Worm (Caenorhabditis elegans): Measurements from ENCODE around the gene ttr-16.

Gene ttr-16

DNA sequence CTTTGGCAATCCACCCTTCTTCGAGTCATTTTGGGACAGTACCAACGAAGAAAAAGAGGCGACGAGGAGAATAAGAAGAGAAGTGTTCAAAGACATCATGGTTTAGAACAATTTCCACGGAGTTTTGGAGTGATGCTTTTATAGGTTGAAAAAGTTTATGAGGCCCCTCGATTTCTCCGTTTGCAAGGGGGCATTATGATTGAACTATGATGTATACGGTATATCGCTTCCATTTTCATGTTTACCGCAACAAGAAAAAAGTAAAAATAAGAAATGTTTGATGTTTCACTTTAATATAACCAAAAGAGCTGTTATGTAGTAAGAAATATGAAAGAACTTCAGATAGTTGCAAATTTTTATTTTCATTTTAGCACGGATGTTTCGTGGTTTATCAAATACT, 37.4 kb upstream of the ttr-16 start, which contains the start of gene srlf-18:
srlf-18 (minus strand) TSS at position 101 of the 400 bp plus-strand sequence.
- no peak for TF ChIP-seq ceh-13 (GFP tag; optimal IDR thresholded peaks at IDR 0.05)

DNA sequence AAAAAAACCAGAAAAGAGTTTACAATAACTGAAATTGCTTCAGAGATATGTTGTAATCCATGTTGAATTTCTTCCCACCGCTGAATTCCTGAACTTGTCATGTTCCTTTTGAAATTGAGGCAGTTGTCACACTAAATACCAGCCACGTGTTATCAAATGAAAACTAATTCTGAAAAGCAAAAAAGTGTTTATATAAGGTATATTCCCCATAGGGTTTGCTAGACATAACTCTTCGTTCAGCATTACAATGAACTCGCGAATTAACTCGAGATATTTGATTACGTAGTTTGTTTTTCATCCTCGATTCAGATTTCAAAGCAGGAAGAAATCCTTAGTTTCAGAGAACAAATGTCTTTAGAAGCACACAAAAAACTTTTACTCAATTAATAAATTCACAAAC, 36.3 kb upstream of the ttr-16 start, which contains the start of gene str-3:
str-3 (minus strand) TSS at position 101 of the 400 bp plus-strand sequence.
- TF ChIP-seq sea-1 (GFP tag; conservative IDR thresholded peaks at IDR 0.05) (no peak), ets-7 (tag; optimal IDR thresholded peaks at IDR 0.05) (no peak), ceh-36 (tag; optimal IDR thresholded peaks at IDR 0.05) (no peak), scrt-1 (GFP tag; IDR thresholded peaks at IDR 0.05) (no peak), B0310.2 (tag; optimal IDR thresholded peaks at IDR 0.05) (no peak), hnd-1 (tag; optimal IDR thresholded peaks at IDR 0.05) (no peak), tbx-11 (GFP tag; IDR thresholded peaks at IDR 0.05) (no peak), aly-1 (tag; optimal IDR thresholded peaks at IDR 0.05) (no peak), pes-1 (GFP tag; IDR thresholded peaks at IDR 0.05) (no peak), F13C5.2 (tag; optimal IDR thresholded peaks at IDR 0.05) (no peak), flt-1 (GFP tag; IDR thresholded peaks at IDR 0.05) (no peak), hmg-4 (GFP tag; optimal IDR thresholded peaks at IDR 0.05) (no peak), ama-1 (optimal IDR thresholded peaks at IDR 0.05) (no peak), tra-4 (tag; optimal IDR thresholded peaks at IDR 0.05) (no peak)

DNA sequence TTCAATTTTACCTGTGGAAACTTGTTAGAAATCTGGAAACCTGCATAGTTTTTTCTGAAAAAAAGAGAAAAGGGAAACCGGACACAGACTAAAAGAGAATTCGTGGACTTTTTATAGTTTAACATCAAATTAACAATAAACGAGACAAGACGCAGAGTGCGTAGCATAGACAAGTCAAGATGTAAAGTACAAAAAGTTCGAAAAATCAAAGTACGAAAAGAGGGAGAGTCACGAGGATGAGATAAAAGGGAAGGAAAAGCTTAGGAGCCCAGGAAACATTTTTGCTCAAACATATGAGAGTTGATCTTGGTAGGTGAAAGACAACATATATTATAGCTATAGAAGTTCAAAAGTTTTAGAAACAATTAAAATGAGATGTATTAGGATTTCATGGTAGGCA, 33.9 kb upstream of the ttr-16 start, which contains the start of gene M7.12:
M7.12 (minus strand) TSS at position 188 of the 400 bp plus-strand sequence.
- TF ChIP-seq sea-1 (GFP tag; conservative IDR thresholded peaks at IDR 0.05): no peak
- TF ChIP-seq hnd-1 (tag; optimal IDR thresholded peaks at IDR 0.05): no peak
- no peak for TF ChIP-seq tbx-11 (GFP tag; IDR thresholded peaks at IDR 0.05)
- TF ChIP-seq ceh-13 (GFP tag; optimal IDR thresholded peaks at IDR 0.05): no peak
- TF ChIP-seq tbx-37 (GFP tag; conservative IDR thresholded peaks at IDR 0.05): no peak
- TF ChIP-seq hmg-4 (GFP tag; optimal IDR thresholded peaks at IDR 0.05): no peak
- no peak for TF ChIP-seq B0310.2 (tag; optimal IDR thresholded peaks at IDR 0.05)
- no peak for TF ChIP-seq ama-1 (optimal IDR thresholded peaks at IDR 0.05)
- TF ChIP-seq tra-4 (tag; optimal IDR thresholded peaks at IDR 0.05): no peak
- TF ChIP-seq pes-1 (GFP tag; IDR thresholded peaks at IDR 0.05): no peak
- TF ChIP-seq scrt-1 (GFP tag; IDR thresholded peaks at IDR 0.05): no peak

- no peak for TF ChIP-seq ceh-36 (tag; optimal IDR thresholded peaks at IDR 0.05)
- no peak for TF ChIP-seq tra-4 (tag; optimal IDR thresholded peaks at IDR 0.05)
- no peak for TF ChIP-seq scrt-1 (GFP tag; IDR thresholded peaks at IDR 0.05)
- TF ChIP-seq ceh-13 (GFP tag; optimal IDR thresholded peaks at IDR 0.05): no peak
- TF ChIP-seq hmbx-1 (tag; optimal IDR thresholded peaks at IDR 0.05): no peak
- no peak for TF ChIP-seq aly-1 (tag; optimal IDR thresholded peaks at IDR 0.05)
- TF ChIP-seq flt-1 (GFP tag; IDR thresholded peaks at IDR 0.05): no peak
- no peak for TF ChIP-seq B0310.2 (tag; optimal IDR thresholded peaks at IDR 0.05)
- no peak for TF ChIP-seq pes-1 (GFP tag; IDR thresholded peaks at IDR 0.05)
These were observed 31.0 kb upstream of the ttr-16 start, which contains the start of gene M7.8 for ce11 chrIV:11094974-11095373. Gene M7.8, minus strand, starts transcription at chrIV:11095085.

DNA sequence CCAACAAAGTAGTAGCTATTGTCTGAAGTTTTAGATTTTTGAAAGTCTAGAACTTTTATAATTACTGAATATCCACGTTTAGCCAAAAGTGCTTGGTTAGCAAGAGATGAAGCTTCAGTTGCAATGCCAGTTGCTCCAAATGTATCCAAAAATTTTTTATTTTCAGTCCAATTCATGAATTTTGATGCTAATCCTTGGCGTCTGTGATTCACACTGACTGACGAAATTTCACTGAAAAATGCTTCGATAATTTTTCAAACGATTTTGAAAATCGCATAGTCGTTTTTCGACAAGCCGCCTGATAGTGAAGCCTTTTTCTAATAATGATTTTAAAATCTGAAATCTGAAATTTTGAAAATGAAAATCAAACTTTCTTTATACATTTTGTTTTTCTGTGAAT, 30.1 kb upstream of the ttr-16 start:
- no peak for TF ChIP-seq ceh-36 (tag; optimal IDR thresholded peaks at IDR 0.05)
- no peak for TF ChIP-seq pes-1 (GFP tag; IDR thresholded peaks at IDR 0.05)
- no peak for TF ChIP-seq ceh-13 (GFP tag; optimal IDR thresholded peaks at IDR 0.05)
- no peak for TF ChIP-seq tbx-11 (GFP tag; IDR thresholded peaks at IDR 0.05)
- no peak for TF ChIP-seq scrt-1 (GFP tag; IDR thresholded peaks at IDR 0.05)
- TF ChIP-seq flt-1 (GFP tag; IDR thresholded peaks at IDR 0.05): no peak
- TF ChIP-seq hmbx-1 (tag; optimal IDR thresholded peaks at IDR 0.05): no peak
- TF ChIP-seq tbx-37 (GFP tag; conservative IDR thresholded peaks at IDR 0.05): no peak
- TF ChIP-seq aly-1 (tag; optimal IDR thresholded peaks at IDR 0.05): no peak
- TF ChIP-seq F13C5.2 (tag; optimal IDR thresholded peaks at IDR 0.05): no peak
- TF ChIP-seq hmg-4 (GFP tag; optimal IDR thresholded peaks at IDR 0.05): no peak
- no peak for TF ChIP-seq hnd-1 (tag; optimal IDR thresholded peaks at IDR 0.05)
- no peak for TF ChIP-seq ama-1 (optimal IDR thresholded peaks at IDR 0.05)
- TF ChIP-seq ets-7 (tag; optimal IDR thresholded peaks at IDR 0.05): no peak
- TF ChIP-seq B0310.2 (tag; optimal IDR thresholded peaks at IDR 0.05): no peak
- TF ChIP-seq sea-1 (GFP tag; conservative IDR thresholded peaks at IDR 0.05): no peak
- no peak for TF ChIP-seq tra-4 (tag; optimal IDR thresholded peaks at IDR 0.05)

DNA sequence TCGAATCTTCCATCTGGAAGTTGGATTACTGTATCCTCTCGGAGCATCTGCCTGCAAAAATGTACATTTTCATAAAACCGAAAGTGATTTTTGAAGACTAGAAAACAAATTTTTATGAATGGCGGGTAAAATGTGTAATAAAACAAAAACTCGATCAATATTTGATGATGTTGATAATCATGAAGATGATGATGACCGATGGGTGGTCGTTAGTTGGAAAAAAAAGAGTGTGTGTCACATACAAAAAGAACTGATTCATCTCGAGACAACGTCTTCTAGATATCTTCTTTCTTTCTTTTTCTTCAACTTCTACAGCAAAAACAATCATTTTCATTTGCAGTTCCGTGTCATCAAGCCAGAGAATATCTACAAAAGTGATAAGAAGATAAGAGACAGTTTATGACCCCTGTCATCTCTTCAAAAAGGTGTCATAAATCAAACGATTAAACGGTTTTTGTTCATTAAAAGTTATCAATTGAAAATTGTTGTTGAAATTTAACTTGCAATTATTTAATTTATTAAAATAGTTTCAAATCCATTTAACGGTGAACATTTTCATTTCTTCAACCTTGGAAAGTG, 28.7 kb upstream of the ttr-16 start, which contains the start of gene bcc-1:
bcc-1 (minus strand) TSS at position 51 of the 579 bp plus-strand sequence.
- TF ChIP-seq flt-1 (GFP tag; IDR thresholded peaks at IDR 0.05) (no peak), tbx-37 (GFP tag; conservative IDR thresholded peaks at IDR 0.05) (no peak), sea-1 (GFP tag; conservative IDR thresholded peaks at IDR 0.05) (no peak)

ce11 chrIV:11089527-11089926, 25.6 kb upstream of the ttr-16 start, which contains the start of gene M7.7:
Gene M7.7, plus strand, starts transcription at chrIV:11089827.
- TF ChIP-seq tbx-11 (GFP tag; IDR thresholded peaks at IDR 0.05): no peak
- no peak for TF ChIP-seq pes-1 (GFP tag; IDR thresholded peaks at IDR 0.05)
- TF ChIP-seq ceh-36 (tag; optimal IDR thresholded peaks at IDR 0.05): no peak

- TF ChIP-seq ceh-13 (GFP tag; optimal IDR thresholded peaks at IDR 0.05): no peak
- no peak for TF ChIP-seq hnd-1 (tag; optimal IDR thresholded peaks at IDR 0.05)
- no peak for TF ChIP-seq flt-1 (GFP tag; IDR thresholded peaks at IDR 0.05)
- no peak for TF ChIP-seq scrt-1 (GFP tag; IDR thresholded peaks at IDR 0.05)
- no peak for TF ChIP-seq tbx-37 (GFP tag; conservative IDR thresholded peaks at IDR 0.05)
- no peak for TF ChIP-seq B0310.2 (tag; optimal IDR thresholded peaks at IDR 0.05)
- no peak for TF ChIP-seq hmbx-1 (tag; optimal IDR thresholded peaks at IDR 0.05)
- TF ChIP-seq ama-1 (optimal IDR thresholded peaks at IDR 0.05): no peak
- TF ChIP-seq pes-1 (GFP tag; IDR thresholded peaks at IDR 0.05): no peak
- TF ChIP-seq ceh-36 (tag; optimal IDR thresholded peaks at IDR 0.05): no peak
These were observed 19.7 kb upstream of the ttr-16 start, which contains the start of gene klc-1 for ce11 chrIV:11083609-11084008. Gene klc-1, plus strand, starts transcription at chrIV:11083735.
